Worm (Caenorhabditis elegans) whole organism, mixed stage, embryonic: ENCODE data around the gene srsx-35.

ENCODE experiments used
- lin-13 ChIP-seq: fragments of 150-350 bp; optimal IDR thresholded peaks from 2 replicates; lab custom pipeline; 2014; ENCODE audit warnings: missing biosample characterization, missing genetic modification characterization
- mab-5 ChIP-seq: fragments of 150-350 bp; optimal IDR thresholded peaks from 2 replicates; lab custom pipeline; 2014; ENCODE audit warnings: missing biosample characterization, missing genetic modification characterization

- TF ChIP-seq mab-5 (tag; lab: Kevin White, UChicago): no peak
- TF ChIP-seq lin-13 (tag; lab: Kevin White, UChicago): no peak
Measured at ce11 chrV:20641896-20642295, 39.3 kb upstream of the srsx-35 start, which contains the start of gene srxa-15.
